Worm (Caenorhabditis elegans): ENCODE data around the gene F32E10.9.

Gene F32E10.9

ce11 chrIV:7558653-7559052, 5.1 kb downstream of the F32E10.9 start:
- TF ChIP-seq hnd-1 (tag; optimal IDR thresholded peaks at IDR 0.05) (no peak), ceh-13 (GFP tag; optimal IDR thresholded peaks at IDR 0.05) (no peak), hmg-4 (GFP tag; optimal IDR thresholded peaks at IDR 0.05) (no peak), scrt-1 (GFP tag; IDR thresholded peaks at IDR 0.05) (no peak), tbx-37 (GFP tag; conservative IDR thresholded peaks at IDR 0.05) (no peak), F13C5.2 (tag; optimal IDR thresholded peaks at IDR 0.05) (no peak), aly-1 (tag; optimal IDR thresholded peaks at IDR 0.05) (no peak), pes-1 (GFP tag; IDR thresholded peaks at IDR 0.05) (no peak), flt-1 (GFP tag; IDR thresholded peaks at IDR 0.05) (no peak), sea-1 (GFP tag; conservative IDR thresholded peaks at IDR 0.05) (no peak), ama-1 (optimal IDR thresholded peaks at IDR 0.05) (no peak)

- no peak for TF ChIP-seq ama-1 (optimal IDR thresholded peaks at IDR 0.05)
- no peak for TF ChIP-seq tbx-11 (GFP tag; IDR thresholded peaks at IDR 0.05)
- no peak for TF ChIP-seq F13C5.2 (tag; optimal IDR thresholded peaks at IDR 0.05)
- TF ChIP-seq tra-4 (tag; optimal IDR thresholded peaks at IDR 0.05): no peak
- no peak for TF ChIP-seq sea-1 (GFP tag; conservative IDR thresholded peaks at IDR 0.05)
- TF ChIP-seq aly-1 (tag; optimal IDR thresholded peaks at IDR 0.05): no peak
- TF ChIP-seq hmbx-1 (tag; optimal IDR thresholded peaks at IDR 0.05): no peak
- no peak for TF ChIP-seq hmg-4 (GFP tag; optimal IDR thresholded peaks at IDR 0.05)
- TF ChIP-seq tbx-37 (GFP tag; conservative IDR thresholded peaks at IDR 0.05): no peak
Measured at ce11 chrIV:7556265-7556866, 7.4 kb downstream of the F32E10.9 start, which contains the start of the genes F49E8.7, F49E8.8 and nprl-2. F49E8.7 (minus strand) TSS chrIV:7556365. F49E8.8 (plus strand) TSS chrIV:7556637. nprl-2 (plus strand) TSS chrIV:7556816.

ce11 chrIV:7554351-7554750, 9.4 kb downstream of the F32E10.9 start, which contains the start of gene F49E8.6:
F49E8.6 (minus strand) TSS chrIV:7554667.
- no peak for TF ChIP-seq sea-1 (GFP tag; conservative IDR thresholded peaks at IDR 0.05)
- no peak for TF ChIP-seq hmg-4 (GFP tag; optimal IDR thresholded peaks at IDR 0.05)

ce11 chrIV:7552958-7553553, 10.7 kb downstream of the F32E10.9 start, which contains the start of gene dif-1:
dif-1 (minus strand) TSS chrIV:7553008.
- no peak for TF ChIP-seq hnd-1 (tag; optimal IDR thresholded peaks at IDR 0.05)
- no peak for TF ChIP-seq pes-1 (GFP tag; IDR thresholded peaks at IDR 0.05)
- no peak for TF ChIP-seq ets-7 (tag; optimal IDR thresholded peaks at IDR 0.05)
- no peak for TF ChIP-seq F13C5.2 (tag; optimal IDR thresholded peaks at IDR 0.05)
- TF ChIP-seq B0310.2 (tag; optimal IDR thresholded peaks at IDR 0.05): no peak
- TF ChIP-seq ama-1 (optimal IDR thresholded peaks at IDR 0.05): no peak

ce11 chrIV:7552100-7552499, 11.7 kb downstream of the F32E10.9 start:
- no peak for TF ChIP-seq ets-7 (tag; optimal IDR thresholded peaks at IDR 0.05)
- TF ChIP-seq tbx-11 (GFP tag; IDR thresholded peaks at IDR 0.05): no peak
- no peak for TF ChIP-seq B0310.2 (tag; optimal IDR thresholded peaks at IDR 0.05)
- no peak for TF ChIP-seq pes-1 (GFP tag; IDR thresholded peaks at IDR 0.05)
- no peak for TF ChIP-seq aly-1 (tag; optimal IDR thresholded peaks at IDR 0.05)
- TF ChIP-seq sea-1 (GFP tag; conservative IDR thresholded peaks at IDR 0.05): no peak
- no peak for TF ChIP-seq flt-1 (GFP tag; IDR thresholded peaks at IDR 0.05)
- TF ChIP-seq scrt-1 (GFP tag; IDR thresholded peaks at IDR 0.05): no peak
- no peak for TF ChIP-seq ceh-36 (tag; optimal IDR thresholded peaks at IDR 0.05)
- TF ChIP-seq ama-1 (optimal IDR thresholded peaks at IDR 0.05): no peak
- TF ChIP-seq hmg-4 (GFP tag; optimal IDR thresholded peaks at IDR 0.05): no peak
- TF ChIP-seq hnd-1 (tag; optimal IDR thresholded peaks at IDR 0.05): no peak
- TF ChIP-seq ceh-13 (GFP tag; optimal IDR thresholded peaks at IDR 0.05): no peak
- no peak for TF ChIP-seq tbx-37 (GFP tag; conservative IDR thresholded peaks at IDR 0.05)
- no peak for TF ChIP-seq tra-4 (tag; optimal IDR thresholded peaks at IDR 0.05)
- no peak for TF ChIP-seq hmbx-1 (tag; optimal IDR thresholded peaks at IDR 0.05)
- TF ChIP-seq F13C5.2 (tag; optimal IDR thresholded peaks at IDR 0.05): no peak

- TF ChIP-seq hmg-4 (GFP tag; optimal IDR thresholded peaks at IDR 0.05) (no peak), tra-4 (tag; optimal IDR thresholded peaks at IDR 0.05) (no peak), aly-1 (tag; optimal IDR thresholded peaks at IDR 0.05) (no peak), tbx-11 (GFP tag; IDR thresholded peaks at IDR 0.05) (no peak), tbx-37 (GFP tag; conservative IDR thresholded peaks at IDR 0.05) (no peak), hmbx-1 (tag; optimal IDR thresholded peaks at IDR 0.05) (no peak), flt-1 (GFP tag; IDR thresholded peaks at IDR 0.05) (no peak)
Measured at ce11 chrIV:7551254-7551653, 12.5 kb downstream of the F32E10.9 start.

- TF ChIP-seq ets-7 (tag; optimal IDR thresholded peaks at IDR 0.05) (no peak), ceh-36 (tag; optimal IDR thresholded peaks at IDR 0.05) (no peak), flt-1 (GFP tag; IDR thresholded peaks at IDR 0.05) (no peak), scrt-1 (GFP tag; IDR thresholded peaks at IDR 0.05) (no peak), hnd-1 (tag; optimal IDR thresholded peaks at IDR 0.05) (no peak), aly-1 (tag; optimal IDR thresholded peaks at IDR 0.05) (no peak), B0310.2 (tag; optimal IDR thresholded peaks at IDR 0.05) (no peak), ceh-13 (GFP tag; optimal IDR thresholded peaks at IDR 0.05) (no peak), hmbx-1 (tag; optimal IDR thresholded peaks at IDR 0.05) (no peak), hmg-4 (GFP tag; optimal IDR thresholded peaks at IDR 0.05) (no peak), sea-1 (GFP tag; conservative IDR thresholded peaks at IDR 0.05) (no peak), tbx-37 (GFP tag; conservative IDR thresholded peaks at IDR 0.05) (no peak)
Measured at ce11 chrIV:7550445-7550844, 13.3 kb downstream of the F32E10.9 start, which contains the start of gene pam-1. pam-1 (minus strand) TSS chrIV:7550812.

ce11 chrIV:7549844-7550243, 13.9 kb downstream of the F32E10.9 start:
- TF ChIP-seq aly-1 (tag; optimal IDR thresholded peaks at IDR 0.05) (no peak), tbx-37 (GFP tag; conservative IDR thresholded peaks at IDR 0.05) (0 out of 2 replicates have a peak, but pooled peaks have one; percentile 27)
